Worm (Caenorhabditis elegans): ENCODE measurements around the gene H40L08.1.

The H40L08.1 gene

DNA sequence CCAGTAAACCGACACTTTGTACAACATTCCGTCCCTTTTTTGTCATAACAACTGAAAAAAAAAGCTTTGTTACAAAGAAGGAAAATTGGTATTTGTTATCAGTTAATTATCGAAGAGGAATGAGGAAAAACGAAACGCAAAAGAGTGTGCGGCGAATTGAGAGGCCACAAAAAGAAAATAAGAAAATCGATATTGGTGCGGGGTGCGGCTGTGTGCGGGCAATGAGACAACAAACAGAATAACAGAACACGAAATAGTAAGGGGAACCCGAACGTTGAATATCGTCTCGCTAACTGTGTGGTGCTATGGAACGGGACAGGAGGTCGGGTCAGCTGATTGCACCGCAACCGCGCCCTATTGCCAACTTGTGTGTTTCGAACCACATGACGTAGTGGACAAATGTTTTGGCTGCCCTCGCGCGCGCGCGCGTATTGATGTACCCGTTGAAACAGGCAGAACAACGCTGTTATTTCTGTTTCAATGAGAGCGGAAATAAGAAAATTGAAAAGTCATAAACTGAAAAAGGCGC lies 43.3 kb downstream of the H40L08.1 start, which contains the start of gene C18B12.4 (continued):
- TF ChIP-seq duxl-1 (tag; optimal IDR thresholded peaks at IDR 0.05; ENCODE audit: poor library complexity) (peak; percentile 41), ZK337.2 (GFP tag; IDR thresholded peaks at IDR 0.05) (no peak), tra-1 (GFP tag; IDR thresholded peaks at IDR 0.05) (peak; percentile 83), hlh-11 (tag; optimal IDR thresholded peaks at IDR 0.05) (peak; percentile 98), pqm-1 (tag; optimal IDR thresholded peaks at IDR 0.05) (peak; percentile 54), Y75B8A.6 (GFP tag; IDR thresholded peaks at IDR 0.05) (no peak), zfp-2 (tag; optimal IDR thresholded peaks at IDR 0.05) (peak; percentile 58), ceh-44 (GFP tag; IDR thresholded peaks at IDR 0.05) (no peak), hif-1 (tag; optimal IDR thresholded peaks at IDR 0.05) (peak in 1 of 2 experiments; percentile 82), F10B5.3 (tag; optimal IDR thresholded peaks at IDR 0.05) (no peak), D1046.2 (GFP tag; IDR thresholded peaks at IDR 0.05) (no peak), unc-62 (GFP tag; optimal IDR thresholded peaks at IDR 0.05 in 1 of 2) (peak in 1 of 2 experiments; percentile 98), unc-62 (tag; optimal IDR thresholded peaks at IDR 0.05) (no peak), ceh-28 (tag; optimal IDR thresholded peaks at IDR 0.05) (peak; percentile 45), ceh-32 (tag; optimal IDR thresholded peaks at IDR 0.05; ENCODE audit: poor library complexity) (no peak), ceh-20 (GFP tag; IDR thresholded peaks at IDR 0.05) (peak; percentile 84), set-16 (GFP tag; IDR thresholded peaks at IDR 0.05) (peak; percentile 88), nhr-111 (GFP tag; optimal IDR thresholded peaks at IDR 0.05) (no peak), mep-1 (tag; optimal IDR thresholded peaks at IDR 0.05) (peak; percentile 93), egl-27 (tag; optimal IDR thresholded peaks at IDR 0.05) (no peak), zip-11 (GFP tag; IDR thresholded peaks at IDR 0.05) (no peak), lin-13 (GFP tag; optimal IDR thresholded peaks at IDR 0.05) (peak; percentile 93), dmd-6 (GFP tag; IDR thresholded peaks at IDR 0.05) (peak; percentile 90), hmg-1.1 (GFP tag; IDR thresholded peaks at IDR 0.05) (peak; percentile 94), lim-7 (GFP tag; IDR thresholded peaks at IDR 0.05) (no peak), pha-4 (GFP tag; IDR thresholded peaks at IDR 0.05) (peak; percentile 40), pha-4 (tag; optimal IDR thresholded peaks at IDR 0.05) (peak; percentile 3), nhr-42 (GFP tag; IDR thresholded peaks at IDR 0.05) (peak; percentile 90), nhr-48 (tag; optimal IDR thresholded peaks at IDR 0.05) (peak; percentile 76), skn-1 (tag; optimal IDR thresholded peaks at IDR 0.05) (no peak), aha-1 (tag) (peak; percentile 99), fkh-10 (GFP tag; optimal IDR thresholded peaks at IDR 0.05) (peak; percentile 59), lin-1 (GFP tag; IDR thresholded peaks at IDR 0.05) (peak; percentile 73; the same call in 1 of the 2 replicates), mdl-1 (tag; optimal IDR thresholded peaks at IDR 0.05) (peak; percentile 67 to 92)

DNA sequence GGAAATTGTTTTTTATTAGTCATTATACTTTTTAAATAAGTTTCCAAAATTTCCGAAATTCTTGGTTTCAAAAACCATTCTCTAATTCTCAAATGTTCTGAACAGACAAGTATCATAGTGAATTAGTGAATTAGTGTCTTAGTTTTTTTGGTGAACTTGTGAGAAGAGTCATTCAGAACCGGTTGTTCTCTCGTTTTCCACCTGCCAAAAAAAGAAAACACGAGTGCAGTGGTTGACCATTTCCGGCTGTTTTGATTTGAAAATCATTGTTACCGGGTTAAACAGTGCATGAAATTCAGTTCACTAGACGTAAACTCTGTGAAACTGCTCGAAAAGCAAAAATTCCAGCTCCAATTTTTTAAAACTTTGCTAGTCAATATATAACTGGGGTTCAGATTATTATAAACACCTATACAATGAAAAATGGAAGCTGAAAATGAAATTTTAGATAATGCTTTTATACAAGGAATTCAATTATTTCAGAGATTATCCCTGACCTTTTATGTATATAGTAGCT lies 44.1 kb downstream of the H40L08.1 start:
- TF ChIP-seq aha-1 (tag) (peak; percentile 91), F44E2.7 (GFP tag; IDR thresholded peaks at IDR 0.05) (no peak)

DNA sequence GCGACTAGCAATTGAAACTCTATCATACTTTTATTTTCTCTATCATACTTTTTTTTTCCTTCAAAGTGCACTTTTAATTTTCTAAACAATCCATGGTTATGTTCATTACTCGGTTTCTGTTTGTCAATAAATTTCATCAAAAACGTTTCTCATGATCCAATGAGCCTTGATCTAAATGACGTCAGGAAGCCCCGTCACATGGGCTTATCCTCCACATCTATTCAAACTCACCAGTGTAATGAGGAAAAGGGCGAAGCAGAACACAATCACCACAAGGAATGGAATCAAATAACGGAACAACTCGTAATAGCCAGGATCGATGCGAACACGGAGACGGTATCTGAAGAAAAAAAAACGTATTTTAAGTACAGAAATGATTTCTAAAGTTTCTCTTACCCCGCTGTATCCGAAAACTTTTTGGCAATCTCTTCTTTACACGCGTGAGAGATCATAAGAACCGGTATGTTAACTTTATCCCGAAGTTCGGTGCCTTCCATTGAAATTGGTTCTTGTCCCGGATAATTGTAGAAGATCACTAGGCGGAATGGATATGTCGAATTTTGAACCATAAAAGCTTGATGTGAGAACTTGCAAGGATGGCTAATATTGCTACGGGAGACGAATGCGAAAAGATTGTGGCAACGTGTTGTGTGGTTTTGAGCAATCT lies 44.7 kb downstream of the H40L08.1 start:
- TF ChIP-seq ama-1 (optimal IDR thresholded peaks at IDR 0.05) (no peak), F44E2.7 (GFP tag; IDR thresholded peaks at IDR 0.05) (no peak), daf-16 (GFP tag; optimal IDR thresholded peaks at IDR 0.05) (peak in 1 of 2 experiments; percentile 72), daf-16 (tag; optimal IDR thresholded peaks at IDR 0.05) (no peak), ceh-32 (tag; optimal IDR thresholded peaks at IDR 0.05; ENCODE audit: poor library complexity) (no peak), T26A8.4 (GFP tag; IDR thresholded peaks at IDR 0.05) (0 out of 2 replicates have a peak, but pooled peaks have one; percentile 29), spr-1 (tag; optimal IDR thresholded peaks at IDR 0.05) (no peak), Y5F2A.4 (GFP tag; optimal IDR thresholded peaks at IDR 0.05) (no peak), mdl-1 (tag; optimal IDR thresholded peaks at IDR 0.05) (no peak), hlh-30 (tag; optimal IDR thresholded peaks at IDR 0.05; ENCODE audit: insufficient read depth) (peak; percentile 21), sdz-12 (GFP tag; optimal IDR thresholded peaks at IDR 0.05) (no peak), ceh-62 (tag; optimal IDR thresholded peaks at IDR 0.05) (no peak), snpc-4 (tag; optimal IDR thresholded peaks at IDR 0.05) (no peak), zip-2 (tag; optimal IDR thresholded peaks at IDR 0.05) (no peak), pha-4 (GFP tag; IDR thresholded peaks at IDR 0.05) (no peak), pha-4 (tag; optimal IDR thresholded peaks at IDR 0.05) (no peak), ZK546.5 (tag; optimal IDR thresholded peaks at IDR 0.05) (no peak), ceh-28 (tag; optimal IDR thresholded peaks at IDR 0.05) (no peak), nhr-102 (tag; optimal IDR thresholded peaks at IDR 0.05) (no peak), aha-1 (tag) (no peak), hif-1 (tag; optimal IDR thresholded peaks at IDR 0.05) (no peak), hlh-11 (tag; optimal IDR thresholded peaks at IDR 0.05) (peak; percentile 15)

Data from whole organism, L4 larva.